Worm (Caenorhabditis elegans) whole organism, midembryonic: ENCODE measurements around the gene epac-1.

ENCODE experiments used
- T22C8.4 ChIP-seq: fragments of 200-800 bp; sonication (Bioruptor generic); IDR thresholded peaks from 2 replicates; pipeline ENCODE4 v1.3.6; 2022; ENCODE audit warnings: missing genetic modification characterization, missing compliant biosample characterization
- cog-1 ChIP-seq: sonication (generic microtip); optimal IDR thresholded peaks from 2 replicates; lab custom pipeline; 2016; ENCODE audit warnings: missing genetic modification characterization, missing compliant biosample characterization
- flt-1 ChIP-seq: fragments of 200-800 bp; sonication (Bioruptor generic); IDR thresholded peaks from 2 replicates; pipeline ENCODE4 v1.3.6; 2022; ENCODE audit warnings: missing genetic modification characterization, missing compliant biosample characterization
- klf-2 ChIP-seq: fragments of 200-800 bp; sonication (Bioruptor generic); conservative IDR thresholded peaks from 2 replicates; pipeline ENCODE4 v1.3.6; 2022; ENCODE audit warnings: missing genetic modification reagents, missing genetic modification characterization, missing compliant biosample characterization
- ztf-29 ChIP-seq: fragments of 200-800 bp; sonication (Bioruptor generic); IDR thresholded peaks from 2 replicates; pipeline ENCODE4 v1.3.6; 2022; ENCODE audit warnings: missing genetic modification reagents, missing genetic modification characterization, missing compliant biosample characterization

- TF ChIP-seq ztf-29 (GFP tag; lab: Robert Waterston, UW) (no peak), flt-1 (GFP tag; lab: Robert Waterston, UW) (no peak), klf-2 (no peak), T22C8.4 (no peak), cog-1 (tag; lab: Kevin White, UChicago) (no peak)
Observed at ce11 chrIII:10201235-10201634, 12.2 kb downstream of the epac-1 start, which contains the start of the genes T20G5.13 and T20G5.12.
